Worm (Caenorhabditis elegans): Measurements from ENCODE around the gene K08D8.6.

DNA sequence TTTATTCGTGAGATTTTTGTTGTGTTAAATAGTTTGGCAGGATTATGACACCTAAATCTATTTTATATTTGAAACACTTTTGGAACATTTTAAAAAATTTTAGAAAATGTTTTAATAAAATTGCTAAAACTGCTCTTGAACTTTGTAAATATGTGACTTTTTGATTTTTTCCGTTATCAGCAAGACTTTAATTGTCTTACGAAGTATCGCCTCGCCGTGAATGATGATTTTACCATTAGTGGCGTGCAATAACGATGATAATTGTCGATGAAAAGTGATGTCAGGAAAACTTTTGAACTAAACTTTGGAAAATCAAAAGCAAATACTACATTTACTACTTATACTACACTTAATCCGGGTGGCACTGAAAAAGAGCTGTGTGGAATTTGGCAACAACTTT, 30.2 kb upstream of the K08D8.6 start:
- TF ChIP-seq tbx-2 (tag; optimal IDR thresholded peaks at IDR 0.05) (no peak), ets-4 (tag; optimal IDR thresholded peaks at IDR 0.05) (no peak), elt-2 (tag; optimal IDR thresholded peaks at IDR 0.05) (no peak), ceh-9 (tag; optimal IDR thresholded peaks at IDR 0.05) (no peak), ttx-3 (tag; optimal IDR thresholded peaks at IDR 0.05) (no peak), ama-1 (optimal IDR thresholded peaks at IDR 0.05) (no peak), nfya-1 (tag; optimal IDR thresholded peaks at IDR 0.05) (no peak), dmd-4 (tag; optimal IDR thresholded peaks at IDR 0.05; ENCODE audit: borderline replicate concordance) (no peak), ceh-30 (tag; optimal IDR thresholded peaks at IDR 0.05) (no peak), pqm-1 (tag; optimal IDR thresholded peaks at IDR 0.05) (no peak), dve-1 (tag; optimal IDR thresholded peaks at IDR 0.05) (no peak)

Measured in whole organism, late embryonic.